Fruit fly (Drosophila melanogaster) whole organism, embryonic: Measurements from ENCODE around the gene CG6094.

Experiments used
- Aef1 ChIP-seq: fragments of 200-800 bp; sonication (Bioruptor generic); IDR thresholded peaks from 3 replicates; pipeline ENCODE4 v1.3.6; 2022; ENCODE audit warnings: missing biosample characterization, missing genetic modification characterization
- B-H2 ChIP-seq: fragments of 200-800 bp; sonication (Bioruptor generic); optimal IDR thresholded peaks from 2 replicates; lab custom pipeline; 2018; ENCODE audit warnings: missing biosample characterization, mild to moderate bottlenecking, missing genetic modification characterization
- BtbVII ChIP-seq: fragments of 200-800 bp; sonication (Bioruptor generic); optimal IDR thresholded peaks from 3 replicates; lab custom pipeline; 2017; ENCODE audit warnings: missing biosample characterization, mild to moderate bottlenecking, missing genetic modification characterization
- CG10274 ChIP-seq: fragments of 200-800 bp; sonication (Bioruptor generic); optimal IDR thresholded peaks from 3 replicates; lab custom pipeline; 2017; ENCODE audit warnings: missing biosample characterization, mild to moderate bottlenecking, missing genetic modification characterization
- CG11247 ChIP-seq: fragments of 200-800 bp; sonication (Bioruptor generic); IDR thresholded peaks from 2 replicates; pipeline ENCODE4 v1.3.6; 2022; ENCODE audit warnings: missing biosample characterization, missing genetic modification characterization
- CG11456 ChIP-seq: fragments of 200-800 bp; sonication (Bioruptor generic); IDR thresholded peaks from 3 replicates; pipeline ENCODE4 v1.3.6; 2022; ENCODE audit warnings: missing biosample characterization, missing genetic modification characterization
- CG14014 ChIP-seq: fragments of 200-800 bp; sonication (Bioruptor generic); IDR thresholded peaks from 2 replicates; pipeline ENCODE4 v1.3.6; 2022; ENCODE audit warnings: missing biosample characterization, missing genetic modification characterization
- CG14860 ChIP-seq: fragments of 200-800 bp; sonication (Bioruptor generic); IDR thresholded peaks from 3 replicates; pipeline ENCODE4 v1.3.6; 2022; ENCODE audit warnings: missing biosample characterization, missing genetic modification characterization; ENCODE audit not compliant: partially characterized antibody
- CG1529 ChIP-seq: fragments of 200-800 bp; sonication (Bioruptor generic); optimal IDR thresholded peaks from 3 replicates; lab custom pipeline; 2018; ENCODE audit warnings: missing biosample characterization, missing genetic modification characterization
- CG16779 ChIP-seq: fragments of 200-800 bp; sonication (Bioruptor generic); IDR thresholded peaks from 2 replicates; pipeline ENCODE4 v1.3.6; 2022; ENCODE audit warnings: missing biosample characterization, missing genetic modification characterization
- CG17912 ChIP-seq: fragments of 200-800 bp; sonication (Bioruptor generic); optimal IDR thresholded peaks from 2 replicates; lab custom pipeline; 2018; ENCODE audit warnings: missing biosample characterization, mild to moderate bottlenecking, missing genetic modification characterization
- CG18476 ChIP-seq: fragments of 200-800 bp; sonication (Bioruptor generic); optimal IDR thresholded peaks from 2 replicates; lab custom pipeline; 2016; ENCODE audit warnings: missing biosample characterization, mild to moderate bottlenecking, missing genetic modification characterization
- CG2875 ChIP-seq: fragments of 200-800 bp; sonication (Bioruptor generic); optimal IDR thresholded peaks from 2 replicates; lab custom pipeline; 2017; ENCODE audit warnings: missing biosample characterization, mild to moderate bottlenecking, missing genetic modification characterization, missing genetic modification reagents
- CG30020 ChIP-seq: fragments of 200-800 bp; optimal IDR thresholded peaks from 2 replicates; lab custom pipeline; 2019; ENCODE audit warnings: missing biosample characterization, mild to moderate bottlenecking, missing genetic modification characterization, moderate library complexity
- CG31388 ChIP-seq: fragments of 200-800 bp; sonication (Bioruptor generic); optimal IDR thresholded peaks from 2 replicates; lab custom pipeline; 2016; ENCODE audit warnings: missing biosample characterization, missing genetic modification characterization
- CG4404 ChIP-seq: fragments of 200-800 bp; sonication (Bioruptor generic); IDR thresholded peaks from 2 replicates; pipeline ENCODE4 v1.3.6; 2022; ENCODE audit warnings: missing biosample characterization, missing genetic modification characterization
- CG4820 ChIP-seq: fragments of 200-800 bp; sonication (Bioruptor generic); optimal IDR thresholded peaks from 3 replicates; lab custom pipeline; 2016; ENCODE audit warnings: missing biosample characterization, missing genetic modification characterization
- CG5953 ChIP-seq: fragments of 200-800 bp; sonication (Bioruptor generic); IDR thresholded peaks from 2 replicates; pipeline ENCODE4 v1.3.6; 2022; ENCODE audit warnings: missing biosample characterization, missing genetic modification characterization
- CG6175 ChIP-seq: fragments of 200-800 bp; sonication (Bioruptor generic); IDR thresholded peaks from 3 replicates; pipeline ENCODE4 v1.3.6; 2022; ENCODE audit warnings: missing biosample characterization, missing genetic modification characterization
- CG8359 ChIP-seq: fragments of 200-800 bp; sonication (Bioruptor generic); optimal IDR thresholded peaks from 2 replicates; lab custom pipeline; 2017; ENCODE audit warnings: missing biosample characterization, mild to moderate bottlenecking, missing genetic modification characterization, borderline replicate concordance
- CG8388 ChIP-seq: fragments of 200-800 bp; sonication (Bioruptor generic); optimal IDR thresholded peaks from 2 replicates; lab custom pipeline; 2019; ENCODE audit warnings: missing biosample characterization, mild to moderate bottlenecking, missing genetic modification characterization, moderate library complexity
- CkIIα-i1 ChIP-seq: fragments of 200-800 bp; sonication (Bioruptor generic); IDR thresholded peaks from 2 replicates; pipeline ENCODE4 v1.3.6; 2022; ENCODE audit warnings: missing biosample characterization, missing genetic modification characterization
- Dbx ChIP-seq: fragments of 200-800 bp; sonication (Bioruptor generic); IDR thresholded peaks from 3 replicates; pipeline ENCODE4 v1.3.6; 2022; ENCODE audit warnings: missing biosample characterization, missing genetic modification characterization
- Doc3 ChIP-seq: fragments of 200-800 bp; sonication (Bioruptor generic); IDR thresholded peaks from 3 replicates; pipeline ENCODE4 v1.3.6; 2022; ENCODE audit warnings: missing biosample characterization, missing genetic modification characterization; ENCODE audit not compliant: partially characterized antibody
- HHEX ChIP-seq: fragments of 200-800 bp; sonication (Bioruptor generic); optimal IDR thresholded peaks from 3 replicates; lab custom pipeline; 2017; ENCODE audit warnings: missing biosample characterization, mild to moderate bottlenecking, missing genetic modification characterization, missing genetic modification reagents
- Lhr ChIP-seq: fragments of 200-800 bp; sonication (Bioruptor generic); optimal IDR thresholded peaks from 3 replicates; lab custom pipeline; 2017; ENCODE audit warnings: mild to moderate bottlenecking, missing biosample characterization, missing genetic modification reagents, missing genetic modification characterization
- Lim3 ChIP-seq: fragments of 200-800 bp; sonication (Bioruptor generic); IDR thresholded peaks from 2 replicates; pipeline ENCODE4 v1.3.6; 2022; ENCODE audit warnings: missing biosample characterization, missing genetic modification characterization
- NC2β ChIP-seq: fragments of 200-800 bp; sonication (Bioruptor generic); optimal IDR thresholded peaks from 2 replicates; lab custom pipeline; 2016; ENCODE audit warnings: missing biosample characterization, missing genetic modification characterization
- Nf-YB ChIP-seq: fragments of 200-800 bp; sonication (Bioruptor generic); optimal IDR thresholded peaks from 3 replicates; lab custom pipeline; 2019; ENCODE audit warnings: missing biosample characterization, mild to moderate bottlenecking, missing genetic modification characterization, moderate library complexity
- Optix ChIP-seq: fragments of 200-800 bp; sonication (Bioruptor generic); IDR thresholded peaks from 3 replicates; pipeline ENCODE4 v1.3.6; 2022; ENCODE audit warnings: missing biosample characterization, missing genetic modification characterization
- Tbp ChIP-seq: fragments of >200 bp; optimal IDR thresholded peaks from 2 replicates; lab custom pipeline; 2018; ENCODE audit warnings: missing biosample characterization, missing genetic modification characterization
- ab ChIP-seq: fragments of 200-800 bp; sonication (Bioruptor generic); optimal IDR thresholded peaks from 2 replicates; lab custom pipeline; 2016; ENCODE audit warnings: missing biosample characterization, missing genetic modification characterization
- amos ChIP-seq: fragments of 200-800 bp; sonication (Bioruptor generic); IDR thresholded peaks from 2 replicates; pipeline ENCODE4 v1.3.6; 2022; ENCODE audit warnings: missing biosample characterization, missing genetic modification characterization; ENCODE audit not compliant: partially characterized antibody
- cato ChIP-seq: fragments of 200-800 bp; sonication (Bioruptor generic); optimal IDR thresholded peaks from 2 replicates; lab custom pipeline; 2016; ENCODE audit warnings: missing biosample characterization, missing genetic modification characterization, borderline replicate concordance
- cg ChIP-seq: fragments of 200-800 bp; sonication (Bioruptor generic); optimal IDR thresholded peaks from 3 replicates; lab custom pipeline; 2019; ENCODE audit warnings: missing biosample characterization, mild to moderate bottlenecking, missing genetic modification characterization, moderate library complexity
- crol ChIP-seq: fragments of 200-800 bp; sonication (Bioruptor generic); IDR thresholded peaks from 2 replicates; pipeline ENCODE4 v1.3.6; 2022; ENCODE audit warnings: missing biosample characterization, missing genetic modification characterization
- danr ChIP-seq: fragments of 200-800 bp; sonication (Bioruptor generic); IDR thresholded peaks from 2 replicates; pipeline ENCODE4 v1.3.6; 2022; ENCODE audit warnings: missing biosample characterization, missing genetic modification characterization
- eyg ChIP-seq: fragments of 200-800 bp; sonication (Bioruptor generic); optimal IDR thresholded peaks from 3 replicates; lab custom pipeline; 2016; ENCODE audit warnings: missing biosample characterization, missing genetic modification characterization
- fd64A ChIP-seq: fragments of 200-800 bp; sonication (Bioruptor generic); optimal IDR thresholded peaks from 3 replicates; lab custom pipeline; 2018; ENCODE audit warnings: missing biosample characterization, mild to moderate bottlenecking, missing genetic modification characterization
- ken ChIP-seq: fragments of 200-800 bp; sonication (Bioruptor generic); IDR thresholded peaks from 3 replicates; pipeline ENCODE4 v1.3.6; 2022; ENCODE audit warnings: missing biosample characterization, missing genetic modification characterization
- lab ChIP-seq: fragments of 200-800 bp; sonication (Bioruptor generic); optimal IDR thresholded peaks from 3 replicates; lab custom pipeline; 2017; ENCODE audit warnings: missing biosample characterization, missing genetic modification characterization, mild to moderate bottlenecking, moderate library complexity, missing genetic modification reagents
- mirr ChIP-seq: fragments of 200-800 bp; sonication (Bioruptor generic); optimal IDR thresholded peaks from 3 replicates; lab custom pipeline; 2018; ENCODE audit warnings: missing biosample characterization, mild to moderate bottlenecking, missing genetic modification characterization
- nerfin-1 ChIP-seq: fragments of 200-800 bp; sonication (Bioruptor generic); optimal IDR thresholded peaks from 3 replicates; lab custom pipeline; 2019; ENCODE audit warnings: missing biosample characterization, mild to moderate bottlenecking, missing genetic modification characterization, moderate library complexity
- peb ChIP-seq: fragments of 200-800 bp; sonication (Bioruptor generic); IDR thresholded peaks from 2 replicates; pipeline ENCODE4 v1.3.6; 2022; ENCODE audit warnings: missing biosample characterization, missing genetic modification characterization
- pfk ChIP-seq: fragments of 200-800 bp; sonication (Bioruptor generic); optimal IDR thresholded peaks from 2 replicates; lab custom pipeline; 2018; ENCODE audit warnings: missing biosample characterization, mild to moderate bottlenecking, missing genetic modification characterization, moderate library complexity
- salm ChIP-seq: fragments of 200-800 bp; sonication (Bioruptor generic); optimal IDR thresholded peaks from 2 replicates; lab custom pipeline; 2018; ENCODE audit warnings: missing biosample characterization, mild to moderate bottlenecking, missing genetic modification characterization
- scrt ChIP-seq: fragments of 200-800 bp; sonication (Bioruptor generic); optimal IDR thresholded peaks from 2 replicates; lab custom pipeline; 2018; ENCODE audit warnings: missing biosample characterization, mild to moderate bottlenecking, missing genetic modification characterization, moderate library complexity
- sna ChIP-seq: fragments of 200-800 bp; sonication (Bioruptor generic); IDR thresholded peaks from 2 replicates; pipeline ENCODE4 v1.3.6; 2022; ENCODE audit warnings: missing biosample characterization, missing genetic modification characterization; ENCODE audit not compliant: partially characterized antibody
- ssp ChIP-seq: fragments of 200-800 bp; sonication (Bioruptor generic); IDR thresholded peaks from 2 replicates; pipeline ENCODE4 v1.3.6; 2022; ENCODE audit warnings: missing biosample characterization, missing genetic modification characterization
- tap ChIP-seq: fragments of 200-800 bp; optimal IDR thresholded peaks from 3 replicates; lab custom pipeline; 2019; ENCODE audit warnings: missing biosample characterization, mild to moderate bottlenecking, missing genetic modification characterization, moderate library complexity

CG6094 gene

DNA sequence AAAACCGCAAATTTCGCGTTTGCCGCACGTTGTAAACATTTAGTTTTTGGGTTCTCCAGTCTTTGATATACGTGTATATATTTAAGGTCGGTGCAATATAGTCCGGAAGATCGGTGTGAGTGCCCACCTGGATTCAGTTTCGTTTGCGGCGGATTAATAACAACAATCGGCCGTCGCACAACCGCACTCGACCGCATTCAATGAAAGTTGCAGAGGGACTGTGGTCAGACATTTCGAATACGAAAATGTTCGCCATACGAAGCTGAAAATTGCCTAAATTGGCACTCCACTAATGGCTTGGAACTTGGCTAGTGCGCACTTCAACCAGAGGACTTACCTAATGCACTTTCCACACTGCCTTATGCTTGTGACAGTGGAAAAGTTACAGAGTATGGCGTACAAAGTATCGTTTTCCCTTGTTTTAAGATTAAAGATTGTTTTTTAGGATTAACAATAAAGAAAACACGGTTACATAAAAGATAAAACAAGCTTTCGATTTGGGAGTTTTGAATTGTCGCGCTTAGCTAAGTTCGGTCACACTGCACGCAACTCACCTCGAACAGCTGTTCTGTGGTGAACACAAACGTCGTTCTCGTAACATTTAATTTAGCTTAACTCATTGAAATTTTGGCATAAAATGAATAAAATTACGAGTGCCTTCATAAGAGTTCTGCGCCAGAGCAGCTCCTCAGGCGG lies at the start of gene CG6094, which contains the start of gene Myo31DF:
CG6094 (plus strand) TSS at position 525 of the 696 bp plus-strand sequence.
Myo31DF (minus strand) TSS at position 223 of the 696 bp plus-strand sequence.
- TF ChIP-seq cato (GFP tag; lab: Kevin White, UChicago): no peak
- peak; percentile 99 for TF ChIP-seq ssp (GFP tag; lab: Robert Waterston, UW)
- TF ChIP-seq salm (tag; lab: Kevin White, UChicago): peak; percentile 1
- peak; percentile 39 for TF ChIP-seq NC2β
- TF ChIP-seq eyg (GFP tag; lab: Kevin White, UChicago): no peak
- TF ChIP-seq peb (GFP tag; lab: Robert Waterston, UW): no peak
- TF ChIP-seq CG8359: no peak
- no peak for TF ChIP-seq CG10274 (GFP tag; lab: Kevin White, UChicago)
- no peak for TF ChIP-seq sna
- TF ChIP-seq Dbx (GFP tag; lab: Robert Waterston, UW): peak; percentile 80; the same call in 2 of the 3 replicates
- TF ChIP-seq CG17912: no peak
- TF ChIP-seq Lim3 (GFP tag; lab: Robert Waterston, UW): no peak
- no peak for TF ChIP-seq Doc3 (GFP tag; lab: Robert Waterston, UW)
- 0 out of 2 replicates have a peak, but pooled peaks have one; percentile 26 for TF ChIP-seq CG14014 (GFP tag; lab: Robert Waterston, UW)
- TF ChIP-seq CG6175: no peak
- no peak for TF ChIP-seq tap
- peak; percentile 71 for TF ChIP-seq CG30020
- peak; percentile 46 for TF ChIP-seq lab (GFP tag; lab: Kevin White, UChicago)
- TF ChIP-seq CG5953: peak; percentile 41; the same call in 1 of the 2 replicates
- peak; percentile 89 for TF ChIP-seq Lhr
- no peak for TF ChIP-seq CG4820
- TF ChIP-seq Nf-YB (GFP tag; lab: Kevin White, UChicago): no peak
- TF ChIP-seq Aef1 (GFP tag; lab: Robert Waterston, UW): no peak
- no peak for TF ChIP-seq ab
- no peak for TF ChIP-seq CG16779 (GFP tag; lab: Robert Waterston, UW)
- TF ChIP-seq mirr (GFP tag; lab: Kevin White, UChicago): peak; percentile 32
- peak; percentile 1 for TF ChIP-seq fd64A (GFP tag; lab: Kevin White, UChicago)
- no peak for TF ChIP-seq CG11247 (GFP tag; lab: Robert Waterston, UW)
- no peak for TF ChIP-seq CG14860 (GFP tag; lab: Robert Waterston, UW)
- 0 out of 3 replicates have a peak, but pooled peaks have one; percentile 8 for TF ChIP-seq Optix (GFP tag; lab: Robert Waterston, UW)
- no peak for TF ChIP-seq nerfin-1
- TF ChIP-seq Tbp: peak; percentile 16
- TF ChIP-seq BtbVII (GFP tag; lab: Kevin White, UChicago): no peak
- TF ChIP-seq CG2875 (GFP tag; lab: Kevin White, UChicago): no peak
- TF ChIP-seq CkIIα-i1 (GFP tag; lab: Robert Waterston, UW): no peak
- TF ChIP-seq crol (GFP tag; lab: Robert Waterston, UW): no peak
- no peak for TF ChIP-seq scrt (GFP tag; lab: Kevin White, UChicago)
- no peak for TF ChIP-seq CG8388 (GFP tag; lab: Kevin White, UChicago)
- no peak for TF ChIP-seq pfk (GFP tag; lab: Kevin White, UChicago)
- TF ChIP-seq amos (GFP tag; lab: Robert Waterston, UW): peak; percentile 57; the same call in 1 of the 2 replicates
- no peak for TF ChIP-seq CG31388
- peak; percentile 12 for TF ChIP-seq HHEX (GFP tag; lab: Kevin White, UChicago)
- TF ChIP-seq CG18476 (GFP tag; lab: Kevin White, UChicago): no peak
- TF ChIP-seq CG4404 (GFP tag; lab: Robert Waterston, UW): no peak
- TF ChIP-seq B-H2: peak; percentile 55
- TF ChIP-seq CG1529 (GFP tag; lab: Kevin White, UChicago): no peak
- no peak for TF ChIP-seq danr
- TF ChIP-seq CG11456: peak; percentile 66
- peak; percentile 7; the same call in 1 of the 3 replicates for TF ChIP-seq ken (GFP tag; lab: Robert Waterston, UW)
- no peak for TF ChIP-seq cg (GFP tag; lab: Kevin White, UChicago)
